Fruit fly (Drosophila melanogaster) whole organism, embryonic: ENCODE data around the gene RpL35A.

ENCODE experiments used
- Bteb2 ChIP-seq: fragments of 200-800 bp; sonication (Bioruptor generic); optimal IDR thresholded peaks from 2 replicates; lab custom pipeline; 2016; ENCODE audit warnings: missing biosample characterization, missing genetic modification characterization
- CG10147 ChIP-seq: fragments of 200-800 bp; sonication (Bioruptor generic); optimal IDR thresholded peaks from 2 replicates; lab custom pipeline; 2019; ENCODE audit warnings: missing biosample characterization, mild to moderate bottlenecking, missing genetic modification characterization, moderate library complexity
- CG10209 ChIP-seq: fragments of 200-800 bp; sonication (Bioruptor generic); optimal IDR thresholded peaks from 3 replicates; lab custom pipeline; 2017; ENCODE audit warnings: missing biosample characterization, mild to moderate bottlenecking, missing genetic modification characterization, missing genetic modification reagents
- CG11695 ChIP-seq: fragments of 200-800 bp; sonication (Bioruptor generic); IDR thresholded peaks from 3 replicates; pipeline ENCODE4 v1.3.6; 2022; ENCODE audit warnings: missing biosample characterization, missing genetic modification characterization
- CG13287 ChIP-seq: fragments of 200-800 bp; sonication (Bioruptor generic); IDR thresholded peaks from 2 replicates; pipeline ENCODE4 v1.3.6; 2022; ENCODE audit warnings: missing biosample characterization, missing genetic modification characterization; ENCODE audit not compliant: partially characterized antibody
- CG17829 ChIP-seq: fragments of 200-800 bp; optimal IDR thresholded peaks from 2 replicates; lab custom pipeline; 2019; ENCODE audit warnings: missing biosample characterization, mild to moderate bottlenecking, missing genetic modification characterization, moderate library complexity
- CG18764 ChIP-seq: fragments of 200-800 bp; sonication (Bioruptor generic); optimal IDR thresholded peaks from 3 replicates; lab custom pipeline; 2016; ENCODE audit warnings: missing biosample characterization, missing genetic modification characterization
- CG2116 ChIP-seq: fragments of 200-800 bp; sonication (Bioruptor generic); optimal IDR thresholded peaks from 3 replicates; lab custom pipeline; 2018; ENCODE audit warnings: missing biosample characterization, mild to moderate bottlenecking, missing genetic modification characterization
- CG2199 ChIP-seq: fragments of 200-800 bp; sonication (Bioruptor generic); IDR thresholded peaks from 3 replicates; pipeline ENCODE4 v1.3.6; 2022; ENCODE audit warnings: missing biosample characterization, missing genetic modification characterization
- CG3281 ChIP-seq: fragments of 200-800 bp; sonication (Bioruptor generic); optimal IDR thresholded peaks from 3 replicates; lab custom pipeline; 2017; ENCODE audit warnings: missing biosample characterization, mild to moderate bottlenecking, missing genetic modification characterization
- CG3847 ChIP-seq: fragments of 200-800 bp; sonication (Bioruptor generic); IDR thresholded peaks from 2 replicates; pipeline ENCODE4 v1.3.6; 2022; ENCODE audit warnings: missing biosample characterization, missing genetic modification characterization
- CG4328 ChIP-seq: fragments of 200-800 bp; sonication (Bioruptor generic); optimal IDR thresholded peaks from 3 replicates; lab custom pipeline; 2017; ENCODE audit warnings: missing biosample characterization, missing genetic modification reagents, missing genetic modification characterization
- CG4730 ChIP-seq: fragments of 200-800 bp; sonication (Bioruptor generic); IDR thresholded peaks from 2 replicates; pipeline ENCODE4 v1.3.6; 2022; ENCODE audit warnings: missing biosample characterization, missing genetic modification characterization
- CG6254 ChIP-seq: fragments of 200-800 bp; sonication (Bioruptor generic); optimal IDR thresholded peaks from 3 replicates; lab custom pipeline; 2017; ENCODE audit warnings: mild to moderate bottlenecking, missing biosample characterization, missing genetic modification reagents, missing genetic modification characterization
- CG6683 ChIP-seq: fragments of 200-800 bp; sonication (Bioruptor generic); optimal IDR thresholded peaks from 2 replicates; lab custom pipeline; 2017; ENCODE audit warnings: missing biosample characterization, mild to moderate bottlenecking, missing genetic modification characterization, missing genetic modification reagents
- CG6791 ChIP-seq: fragments of 200-800 bp; sonication (Bioruptor generic); IDR thresholded peaks from 3 replicates; pipeline ENCODE4 v1.3.6; 2022; ENCODE audit warnings: missing biosample characterization, missing genetic modification characterization; ENCODE audit not compliant: partially characterized antibody
- CG7786 ChIP-seq: fragments of 200-800 bp; sonication (Bioruptor generic); optimal IDR thresholded peaks from 2 replicates; lab custom pipeline; 2016; ENCODE audit warnings: missing biosample characterization, missing genetic modification characterization
- CG9609 ChIP-seq: fragments of 200-800 bp; sonication (Bioruptor generic); optimal IDR thresholded peaks from 3 replicates; lab custom pipeline; 2016; ENCODE audit warnings: missing biosample characterization, missing genetic modification characterization
- CG9817 ChIP-seq: fragments of 200-800 bp; sonication (Bioruptor generic); optimal IDR thresholded peaks from 2 replicates; lab custom pipeline; 2018; ENCODE audit warnings: missing biosample characterization, mild to moderate bottlenecking, missing genetic modification characterization, moderate library complexity
- D19A ChIP-seq: fragments of 200-800 bp; optimal IDR thresholded peaks from 3 replicates; lab custom pipeline; 2019; ENCODE audit warnings: missing biosample characterization, mild to moderate bottlenecking, missing genetic modification characterization, moderate library complexity
- Dbx ChIP-seq: fragments of 200-800 bp; sonication (Bioruptor generic); IDR thresholded peaks from 3 replicates; pipeline ENCODE4 v1.3.6; 2022; ENCODE audit warnings: missing biosample characterization, missing genetic modification characterization
- HHEX ChIP-seq: fragments of 200-800 bp; sonication (Bioruptor generic); optimal IDR thresholded peaks from 3 replicates; lab custom pipeline; 2017; ENCODE audit warnings: missing biosample characterization, mild to moderate bottlenecking, missing genetic modification characterization, missing genetic modification reagents
- MTF-1 ChIP-seq: fragments of 200-800 bp; sonication (Bioruptor generic); optimal IDR thresholded peaks from 2 replicates; lab custom pipeline; 2018; ENCODE audit warnings: missing biosample characterization, mild to moderate bottlenecking, missing genetic modification characterization, borderline replicate concordance
- Med ChIP-seq: fragments of 200-800 bp; sonication (Bioruptor generic); peaks from one replicate; lab custom pipeline; 2016; ENCODE audit warnings: missing biosample characterization, missing genetic modification characterization, mild to moderate bottlenecking, inconsistent platforms, moderate library complexity
- NK7.1 ChIP-seq: fragments of 200-800 bp; sonication (Bioruptor generic); optimal IDR thresholded peaks from 3 replicates; lab custom pipeline; 2016; ENCODE audit warnings: missing biosample characterization, missing genetic modification characterization
- Nf-YC ChIP-seq: fragments of 200-800 bp; optimal IDR thresholded peaks from 3 replicates; lab custom pipeline; 2019; ENCODE audit warnings: missing biosample characterization, mild to moderate bottlenecking, missing genetic modification characterization, moderate library complexity
- bowl ChIP-seq: fragments of 200-800 bp; sonication (Bioruptor generic); IDR thresholded peaks from 2 replicates; pipeline ENCODE4 v1.3.6; 2022; ENCODE audit warnings: missing biosample characterization, missing genetic modification characterization
- chn ChIP-seq: fragments of 200-800 bp; sonication (Bioruptor generic); optimal IDR thresholded peaks from 2 replicates; lab custom pipeline; 2016; ENCODE audit warnings: missing biosample characterization, missing genetic modification characterization
- ci ChIP-seq: fragments of 200-800 bp; sonication (Bioruptor generic); IDR thresholded peaks from 3 replicates; pipeline ENCODE4 v1.3.6; 2022; ENCODE audit warnings: missing biosample characterization, missing genetic modification characterization
- croc ChIP-seq: fragments of 200-800 bp; sonication (Bioruptor generic); conservative IDR thresholded peaks from 3 replicates; pipeline ENCODE4 v1.3.6; 2022; ENCODE audit warnings: missing biosample characterization, missing genetic modification characterization
- dati ChIP-seq: fragments of 200-800 bp; sonication (Bioruptor generic); IDR thresholded peaks from 2 replicates; pipeline ENCODE4 v1.3.6; 2022; ENCODE audit warnings: missing biosample characterization, missing genetic modification characterization
- dpn ChIP-seq, 2 experiments: fragments of 200-800 bp; sonication (Bioruptor generic); optimal IDR thresholded peaks; 3 replicates each; lab custom pipeline; 2016; ENCODE audit warnings: missing biosample characterization in 2 of 2, missing genetic modification characterization in 2 of 2
- esg ChIP-seq: fragments of 200-800 bp; sonication (Bioruptor generic); conservative IDR thresholded peaks from 2 replicates; pipeline ENCODE4 v1.3.6; 2022; ENCODE audit warnings: missing biosample characterization, missing genetic modification characterization
- ewg ChIP-seq: fragments of 200-800 bp; sonication (Bioruptor generic); optimal IDR thresholded peaks from 3 replicates; lab custom pipeline; 2017; ENCODE audit warnings: mild to moderate bottlenecking, missing biosample characterization, missing genetic modification reagents, missing genetic modification characterization
- gem ChIP-seq: fragments of 200-800 bp; sonication (Bioruptor generic); optimal IDR thresholded peaks from 2 replicates; lab custom pipeline; 2019; ENCODE audit warnings: missing biosample characterization, mild to moderate bottlenecking, missing genetic modification characterization, moderate library complexity
- grn ChIP-seq: fragments of 200-800 bp; sonication (Bioruptor generic); optimal IDR thresholded peaks from 3 replicates; lab custom pipeline; 2017; ENCODE audit warnings: missing biosample characterization, missing genetic modification characterization
- hb ChIP-seq: fragments of 200-800 bp; sonication (Bioruptor generic); IDR thresholded peaks from 3 replicates; pipeline ENCODE4 v1.3.6; 2022; ENCODE audit warnings: missing biosample characterization, missing genetic modification characterization; ENCODE audit not compliant: partially characterized antibody
- hbn ChIP-seq: fragments of 200-800 bp; sonication (Bioruptor generic); IDR thresholded peaks from 2 replicates; pipeline ENCODE4 v1.3.6; 2022; ENCODE audit warnings: missing biosample characterization, missing genetic modification characterization; ENCODE audit not compliant: partially characterized antibody
- hth ChIP-seq: fragments of >200 bp; optimal IDR thresholded peaks from 2 replicates; lab custom pipeline; 2017; ENCODE audit warnings: inconsistent platforms
- kni ChIP-seq: fragments of 200-800 bp; sonication (Bioruptor generic); optimal IDR thresholded peaks from 3 replicates; lab custom pipeline; 2017; ENCODE audit warnings: mild to moderate bottlenecking, missing biosample characterization, missing genetic modification reagents, missing genetic modification characterization
- mirr ChIP-seq: fragments of 200-800 bp; sonication (Bioruptor generic); optimal IDR thresholded peaks from 3 replicates; lab custom pipeline; 2018; ENCODE audit warnings: missing biosample characterization, mild to moderate bottlenecking, missing genetic modification characterization
- nerfin-1 ChIP-seq: fragments of 200-800 bp; sonication (Bioruptor generic); optimal IDR thresholded peaks from 3 replicates; lab custom pipeline; 2019; ENCODE audit warnings: missing biosample characterization, mild to moderate bottlenecking, missing genetic modification characterization, moderate library complexity
- odd ChIP-seq: fragments of 200-800 bp; sonication (Bioruptor generic); optimal IDR thresholded peaks from 2 replicates; lab custom pipeline; 2017; ENCODE audit warnings: missing biosample characterization, mild to moderate bottlenecking, missing genetic modification characterization
- otp ChIP-seq: fragments of 200-800 bp; sonication (Bioruptor generic); IDR thresholded peaks from 3 replicates; pipeline ENCODE4, ENCODE4 v1.3.6; 2022; ENCODE audit warnings: missing biosample characterization, missing genetic modification characterization
- sd ChIP-seq: fragments of 200-800 bp; sonication (Bioruptor generic); optimal IDR thresholded peaks from 3 replicates; lab custom pipeline; 2018; ENCODE audit warnings: missing biosample characterization, mild to moderate bottlenecking, missing genetic modification characterization, moderate library complexity
- sima ChIP-seq: fragments of 200-800 bp; sonication (Bioruptor generic); optimal IDR thresholded peaks from 2 replicates; lab custom pipeline; 2016; ENCODE audit warnings: missing biosample characterization, missing genetic modification characterization
- unpg ChIP-seq: fragments of 200-800 bp; sonication (Bioruptor generic); optimal IDR thresholded peaks from 3 replicates; lab custom pipeline; 2018; ENCODE audit warnings: missing biosample characterization, mild to moderate bottlenecking, missing genetic modification characterization, moderate library complexity
- usp ChIP-seq: fragments of >200 bp; optimal IDR thresholded peaks from 2 replicates; lab custom pipeline; 2017; ENCODE audit warnings: missing biosample characterization, missing genetic modification characterization

RpL35A gene

DNA sequence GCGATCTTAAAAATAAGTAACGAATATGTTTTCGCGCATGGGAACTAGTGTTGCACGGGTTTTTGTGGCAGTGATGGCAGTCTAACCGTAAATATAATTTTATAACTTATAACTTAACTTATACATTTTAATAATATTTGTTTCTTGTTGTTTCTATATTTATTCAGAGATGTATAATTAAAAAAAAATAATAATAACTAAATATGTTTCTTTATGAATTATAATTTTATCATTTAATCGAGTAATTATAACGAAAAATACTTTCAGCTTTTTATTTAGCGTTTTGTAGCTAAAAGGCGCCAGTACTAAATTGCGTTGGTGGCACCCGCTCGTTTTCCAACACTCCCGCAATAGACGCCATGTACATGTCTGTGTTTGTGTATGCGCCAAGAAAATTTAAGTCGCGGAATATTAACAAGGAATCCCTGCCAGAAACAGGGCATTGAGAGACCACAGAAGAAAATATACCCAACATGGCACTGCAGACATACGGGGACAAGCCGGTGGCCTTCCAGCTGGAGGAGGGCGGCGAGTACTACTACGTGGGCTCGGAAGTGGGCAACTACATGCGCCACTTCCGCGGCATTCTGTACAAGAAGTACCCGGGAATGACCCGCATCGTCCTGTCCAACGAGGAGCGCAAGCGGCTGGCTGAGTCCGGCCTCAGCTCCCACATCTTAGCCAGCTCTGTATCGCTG, 3.8 kb upstream of the RpL35A start, which contains the start of the genes mRpL44 and Snr1 (continued):
- TF ChIP-seq chn (GFP tag; lab: Kevin White, UChicago) = no peak
- no peak for TF ChIP-seq Bteb2 (GFP tag; lab: Kevin White, UChicago)
- TF ChIP-seq CG6254 = no peak
- no peak for TF ChIP-seq CG2199 (GFP tag; lab: Robert Waterston, UW)
- TF ChIP-seq CG9817 (tag; lab: Kevin White, UChicago) = peak; percentile 48
- TF ChIP-seq usp (GFP tag; lab: Kevin White, UChicago) = no peak
- TF ChIP-seq CG2116 (GFP tag; lab: Kevin White, UChicago) = peak; percentile 56
- TF ChIP-seq dpn (GFP tag; optimal IDR thresholded peaks at IDR 0.05; lab: Kevin White, UChicago) = peak in 1 of 2 experiments; percentile 54
- 0 out of 2 replicates have a peak, but pooled peaks have one; percentile 15 for TF ChIP-seq CG13287 (GFP tag; lab: Robert Waterston, UW)
- TF ChIP-seq, all 482 proteins: peak for 115

DNA sequence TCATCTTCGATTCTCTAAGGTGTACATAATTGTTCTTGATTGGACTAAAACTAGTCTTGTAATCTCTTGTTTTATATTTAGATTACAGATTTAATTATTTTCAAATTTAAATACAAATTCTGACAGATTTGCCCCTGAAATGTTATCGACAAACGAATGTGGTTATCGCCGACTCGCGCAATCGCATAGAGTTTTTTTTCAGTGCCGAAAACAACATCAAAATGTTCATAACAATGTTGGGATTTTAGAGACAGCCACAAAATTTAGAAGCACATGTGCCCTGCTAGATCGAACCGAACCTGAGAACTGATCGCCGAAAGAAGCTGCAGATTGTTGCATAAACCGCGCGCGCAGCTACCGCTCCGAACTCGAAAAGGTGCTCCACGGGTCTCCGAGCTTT, 718 bp upstream of the RpL35A start, which contains the start of gene POLDIP2:
TSS of gene POLDIP2 (plus strand) at position 160 of the 400 bp plus-strand sequence.
- TF ChIP-seq nerfin-1 = no peak
- TF ChIP-seq HHEX = no peak
- TF ChIP-seq CG9817 (tag; lab: Kevin White, UChicago) = peak; percentile 9
- no peak for TF ChIP-seq bowl (GFP tag; lab: Robert Waterston, UW)
- TF ChIP-seq CG2116 (GFP tag; lab: Kevin White, UChicago) = peak; percentile 96
- no peak for TF ChIP-seq otp (GFP tag; lab: Robert Waterston, UW)
- TF ChIP-seq grn (GFP tag; lab: Kevin White, UChicago) = no peak
- TF ChIP-seq NK7.1 (GFP tag; lab: Kevin White, UChicago) = no peak
- TF ChIP-seq sd = no peak
- TF ChIP-seq ewg = peak; percentile 33
- no peak for TF ChIP-seq unpg
- TF ChIP-seq CG7786 = no peak
- TF ChIP-seq hb (GFP tag; lab: Robert Waterston, UW) = no peak
- TF ChIP-seq CG10147 (GFP tag; lab: Kevin White, UChicago) = no peak
- no peak for TF ChIP-seq CG6791 (GFP tag; lab: Robert Waterston, UW)
- no peak for TF ChIP-seq CG18764 (GFP tag; lab: Kevin White, UChicago)
- no peak for TF ChIP-seq gem (tag; lab: Kevin White, UChicago)
- TF ChIP-seq CG3281 (GFP tag; lab: Kevin White, UChicago) = no peak
- no peak for TF ChIP-seq CG4328 (GFP tag; lab: Kevin White, UChicago)
- TF ChIP-seq CG3847 (GFP tag; lab: Robert Waterston, UW) = no peak
- 0 out of 3 replicates have a peak, but pooled peaks have one; percentile 36 for TF ChIP-seq ci (GFP tag; lab: Robert Waterston, UW)
- TF ChIP-seq Med = peak; percentile 81
- TF ChIP-seq hth (lab: Kevin White, UChicago) = no peak
- no peak for TF ChIP-seq kni (GFP tag; lab: Kevin White, UChicago)
- TF ChIP-seq Nf-YC (tag; lab: Kevin White, UChicago) = no peak
- no peak for TF ChIP-seq mirr
- no peak for TF ChIP-seq CG6683 (GFP tag; lab: Kevin White, UChicago)
- TF ChIP-seq odd (GFP tag; lab: Kevin White, UChicago) = no peak
- TF ChIP-seq sima = no peak
- peak; percentile 91 for TF ChIP-seq CG10209 (GFP tag; lab: Kevin White, UChicago)
- TF ChIP-seq esg (GFP tag; lab: Robert Waterston, UW) = no peak
- peak; percentile 32 for TF ChIP-seq D19A (tag; lab: Kevin White, UChicago)
- no peak for TF ChIP-seq croc (GFP tag; lab: Robert Waterston, UW)
- TF ChIP-seq dati = no peak
- TF ChIP-seq CG4730 = no peak
- no peak for TF ChIP-seq CG17829 (tag; lab: Kevin White, UChicago)
- TF ChIP-seq hbn (GFP tag; lab: Robert Waterston, UW) = no peak
- TF ChIP-seq MTF-1 (GFP tag; lab: Kevin White, UChicago) = no peak
- TF ChIP-seq CG9609 (GFP tag; lab: Kevin White, UChicago) = no peak
- no peak for TF ChIP-seq CG11695 (GFP tag; lab: Robert Waterston, UW)
- TF ChIP-seq Dbx (GFP tag; lab: Robert Waterston, UW) = no peak
